Worm (Caenorhabditis elegans) whole organism, dauer: ENCODE data around the gene Y32F6A.5.

Experiments used
- unc-62 ChIP-seq: sonication (generic microtip); optimal IDR thresholded peaks from 2 replicates; lab custom pipeline; 2017; ENCODE audit warnings: missing biosample characterization, missing genetic modification reagents, missing genetic modification characterization

The Y32F6A.5 gene

ce11 chrV:10436612-10437011 lies 16.8 kb downstream of the Y32F6A.5 start, which contains the start of gene set-22:
Gene set-22 (plus strand): TSS chrV:10436912.
- TF ChIP-seq unc-62 (GFP tag; lab: Kevin White, UChicago): no peak

- TF ChIP-seq unc-62 (GFP tag; lab: Kevin White, UChicago): no peak
Observed at ce11 chrV:10435198-10435597, 18.2 kb downstream of the Y32F6A.5 start.

DNA sequence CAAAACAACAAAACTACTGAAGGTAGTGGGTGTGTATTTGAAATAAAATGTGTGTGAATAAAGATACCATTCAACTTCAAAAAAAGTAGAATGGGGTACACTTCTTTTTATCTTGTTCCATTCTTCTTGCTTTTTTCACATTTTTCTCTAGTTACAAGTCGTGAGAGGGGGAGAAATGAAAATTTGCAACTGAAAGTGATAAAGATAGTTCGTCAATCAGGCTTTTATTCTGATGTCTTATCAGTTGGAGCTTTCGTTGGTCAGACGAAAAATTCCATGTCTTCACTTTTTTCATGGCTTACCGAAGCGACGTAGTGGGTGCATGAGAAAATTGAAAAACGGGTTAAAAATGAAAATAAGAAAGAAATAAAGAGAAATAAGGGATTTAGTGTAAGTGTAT lies 19.7 kb downstream of the Y32F6A.5 start, which contains the start of gene Y32F6A.4:
Y32F6A.4 (minus strand) TSS at position 347 of the 400 bp plus-strand sequence.
- TF ChIP-seq unc-62 (GFP tag; lab: Kevin White, UChicago): no peak

DNA sequence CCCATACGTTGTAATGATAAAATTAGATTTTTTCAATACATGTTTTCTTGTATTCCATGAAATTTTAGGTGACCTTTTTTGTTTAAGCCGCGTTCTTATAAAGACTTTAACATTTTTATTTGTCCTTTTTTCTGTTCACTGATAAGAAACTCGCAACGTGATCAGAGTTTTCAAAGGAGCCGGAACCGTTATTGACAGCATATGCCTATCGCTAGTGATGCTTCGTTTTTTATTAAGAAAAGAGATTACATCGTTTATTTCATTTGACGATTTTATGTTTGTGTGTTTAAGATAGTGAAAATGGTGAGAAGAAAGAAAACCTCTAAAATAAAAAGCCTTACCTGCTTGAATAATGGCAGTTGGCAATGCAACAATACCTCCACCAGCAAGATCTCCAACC lies 20.8 kb downstream of the Y32F6A.5 start:
- TF ChIP-seq unc-62 (GFP tag; lab: Kevin White, UChicago): no peak

- TF ChIP-seq unc-62 (GFP tag; lab: Kevin White, UChicago): no peak
Observed at ce11 chrV:10428608-10429007, 24.8 kb downstream of the Y32F6A.5 start, which contains the start of gene tag-314. Gene tag-314 (minus strand): TSS chrV:10428708.

ce11 chrV:10426253-10426652 lies 27.2 kb downstream of the Y32F6A.5 start, which contains the start of gene apc-10:
Gene apc-10 (minus strand): TSS chrV:10426353.
- TF ChIP-seq unc-62 (GFP tag; lab: Kevin White, UChicago): no peak

DNA sequence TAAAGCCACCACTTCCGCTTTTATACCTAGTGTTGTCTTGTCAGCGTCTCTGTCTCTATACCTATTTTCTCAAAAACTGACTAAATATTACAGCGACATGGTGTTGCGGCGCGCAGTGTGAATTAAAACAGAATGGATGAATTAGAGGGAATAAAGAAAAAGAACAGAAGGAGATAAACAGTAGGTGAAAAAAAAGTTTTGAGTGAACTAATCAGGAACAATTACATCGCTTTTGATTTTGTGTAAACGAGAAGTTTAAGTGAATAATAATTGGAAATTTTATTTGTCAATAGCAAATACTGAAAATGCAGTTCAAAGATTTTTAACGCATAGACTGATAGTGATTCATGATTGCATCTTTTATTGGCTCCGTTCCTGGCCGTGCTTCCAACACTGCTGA lies 28.3 kb downstream of the Y32F6A.5 start, which contains the start of gene col-12:
col-12 (minus strand) TSS at position 101 of the 400 bp plus-strand sequence.
- TF ChIP-seq unc-62 (GFP tag; lab: Kevin White, UChicago): no peak

DNA sequence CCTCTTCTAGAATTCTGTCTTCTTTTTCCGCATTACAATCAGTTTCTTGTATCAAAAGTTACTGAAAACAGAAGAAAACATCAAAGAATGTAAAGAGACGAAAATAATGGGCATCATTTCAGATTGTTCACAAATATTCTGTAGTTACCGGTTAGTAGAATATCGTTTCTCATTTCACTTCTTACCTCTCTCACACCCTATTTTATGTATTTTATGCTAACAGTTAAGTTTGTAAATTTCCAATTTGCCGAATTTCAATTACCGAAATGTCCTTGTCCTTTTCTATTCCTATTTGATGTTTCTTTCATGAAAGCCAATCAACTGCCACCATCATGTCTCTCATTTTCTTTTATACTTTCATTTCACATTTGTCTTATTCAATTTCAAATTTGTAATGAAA lies 29.9 kb downstream of the Y32F6A.5 start:
- TF ChIP-seq unc-62 (GFP tag; lab: Kevin White, UChicago): no peak

DNA sequence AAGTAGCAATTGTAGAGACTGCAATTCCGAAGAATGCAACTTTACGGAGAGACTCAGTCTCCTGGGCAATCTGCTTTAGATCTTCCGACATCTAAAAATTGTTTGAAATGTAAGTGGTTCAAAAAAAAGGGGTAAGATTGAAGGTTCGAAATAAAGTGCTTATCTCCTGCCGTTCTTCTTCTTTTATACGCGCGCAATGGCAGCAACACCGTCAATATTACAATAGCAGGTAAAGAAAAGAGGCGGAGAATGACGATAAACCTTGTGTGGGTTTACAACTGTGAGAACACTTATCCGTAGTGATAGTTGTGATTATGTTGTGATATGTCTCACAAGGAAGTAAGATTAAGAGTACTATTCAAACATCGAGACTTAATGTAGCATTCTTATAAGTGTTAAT lies 31.6 kb downstream of the Y32F6A.5 start, which contains the start of gene col-13:
col-13 (minus strand) TSS at position 101 of the 400 bp plus-strand sequence.
- no peak for TF ChIP-seq unc-62 (GFP tag; lab: Kevin White, UChicago)

DNA sequence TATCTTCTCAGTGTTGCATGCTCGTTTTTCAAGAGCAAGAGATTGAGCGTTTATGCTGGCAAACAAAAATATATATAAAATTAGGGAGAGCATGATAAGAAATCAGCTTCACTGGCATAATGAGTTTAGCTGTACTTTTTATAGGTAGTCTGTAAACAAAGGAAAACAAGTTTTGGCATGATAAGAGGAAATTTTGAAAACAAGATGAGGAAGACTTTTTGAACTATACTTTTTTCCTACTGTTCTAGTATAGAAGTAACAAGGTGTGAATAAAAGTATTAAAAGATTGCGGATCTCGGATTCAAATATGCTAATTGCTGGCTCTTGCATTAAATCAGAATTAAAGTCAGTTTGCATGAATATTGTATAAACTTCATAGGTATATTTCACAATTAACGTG lies 34.4 kb downstream of the Y32F6A.5 start, which contains the start of gene F15H10.5:
F15H10.5 (minus strand) TSS at position 101 of the 400 bp plus-strand sequence.
- TF ChIP-seq unc-62 (GFP tag; lab: Kevin White, UChicago): no peak

ce11 chrV:10416925-10417324 lies 36.5 kb downstream of the Y32F6A.5 start, which contains the start of gene F15H10.10:
Gene F15H10.10 (minus strand): TSS chrV:10417025.
- TF ChIP-seq unc-62 (GFP tag; lab: Kevin White, UChicago): no peak

DNA sequence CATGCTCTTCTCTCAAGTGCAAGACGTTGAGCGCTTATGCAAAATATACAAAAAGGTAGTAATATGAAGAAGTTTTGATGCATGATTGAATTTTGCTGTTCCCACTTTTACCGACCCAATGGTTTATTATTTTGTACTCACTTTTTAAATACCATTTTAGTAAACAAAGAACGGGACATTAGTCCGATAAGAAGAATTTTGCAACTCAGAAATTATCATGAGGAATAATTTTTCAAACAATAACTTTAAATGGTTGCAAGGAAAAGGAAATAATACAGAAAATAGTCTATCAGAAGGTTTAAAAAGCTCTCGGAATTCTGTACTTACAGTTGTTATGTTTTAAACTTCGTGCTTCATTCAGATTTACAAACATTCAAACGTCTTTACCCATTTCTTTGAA lies 38.8 kb downstream of the Y32F6A.5 start, which contains the start of gene F15H10.9:
F15H10.9 (minus strand) TSS at position 101 of the 400 bp plus-strand sequence.
- TF ChIP-seq unc-62 (GFP tag; lab: Kevin White, UChicago): no peak

DNA sequence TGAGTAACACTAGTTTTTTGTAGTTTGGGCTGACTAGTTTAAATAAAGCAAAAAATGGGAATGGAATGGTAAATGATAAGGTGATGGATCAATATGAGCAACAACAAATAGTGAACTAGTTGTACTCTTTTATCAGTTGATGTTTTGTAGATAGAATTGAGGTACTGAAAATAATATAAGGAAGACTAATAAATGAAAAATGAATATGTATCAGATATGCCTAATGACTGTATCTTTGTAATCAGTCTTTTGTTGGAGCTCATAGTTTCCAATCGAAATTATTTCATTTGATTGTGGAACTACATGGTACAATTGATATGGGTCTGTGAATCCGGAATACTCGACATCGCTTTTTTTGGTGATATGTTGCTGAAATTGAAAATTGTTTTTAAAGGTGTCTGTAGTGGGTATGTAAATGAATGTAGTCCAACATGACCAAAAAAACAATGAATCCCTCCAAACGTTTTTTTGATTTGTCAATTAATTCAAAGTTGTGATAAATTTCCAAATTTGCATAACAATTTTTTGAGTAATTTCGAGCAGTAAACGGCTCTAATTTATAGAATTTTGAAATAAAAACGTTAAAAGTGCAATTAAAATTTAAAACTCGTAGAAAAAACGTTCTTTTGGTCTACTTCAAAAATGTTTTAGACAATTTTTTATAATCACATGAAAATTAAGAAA lies 43.2 kb downstream of the Y32F6A.5 start, which contains the start of gene F15H10.12:
F15H10.12 (minus strand) TSS at position 51 of the 684 bp plus-strand sequence.
- TF ChIP-seq unc-62 (GFP tag; lab: Kevin White, UChicago): no peak

ce11 chrV:10406313-10406712 lies 47.1 kb downstream of the Y32F6A.5 start, which contains the start of gene F15H10.7:
Gene F15H10.7 (minus strand): TSS chrV:10406413.
- TF ChIP-seq unc-62 (GFP tag; lab: Kevin White, UChicago): no peak

DNA sequence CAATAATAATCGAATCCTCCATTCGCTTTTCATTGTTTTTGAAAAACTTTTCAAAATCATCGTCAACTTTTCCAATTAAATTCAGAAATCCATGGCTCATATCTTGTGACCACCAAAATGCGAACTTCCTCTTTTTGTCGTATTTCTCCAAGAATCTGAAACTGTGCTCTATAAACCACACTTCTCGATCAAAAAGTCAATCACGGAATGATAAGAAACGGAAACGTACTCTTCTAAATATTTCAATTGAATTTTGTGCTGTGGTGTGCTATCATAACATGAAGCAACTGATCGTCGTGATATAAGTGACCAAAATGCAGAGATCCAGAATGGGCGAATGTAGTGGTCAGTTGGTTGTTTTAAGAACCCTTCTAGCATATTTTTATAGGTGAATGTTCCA lies 48.7 kb downstream of the Y32F6A.5 start:
- TF ChIP-seq unc-62 (GFP tag; lab: Kevin White, UChicago): no peak

DNA sequence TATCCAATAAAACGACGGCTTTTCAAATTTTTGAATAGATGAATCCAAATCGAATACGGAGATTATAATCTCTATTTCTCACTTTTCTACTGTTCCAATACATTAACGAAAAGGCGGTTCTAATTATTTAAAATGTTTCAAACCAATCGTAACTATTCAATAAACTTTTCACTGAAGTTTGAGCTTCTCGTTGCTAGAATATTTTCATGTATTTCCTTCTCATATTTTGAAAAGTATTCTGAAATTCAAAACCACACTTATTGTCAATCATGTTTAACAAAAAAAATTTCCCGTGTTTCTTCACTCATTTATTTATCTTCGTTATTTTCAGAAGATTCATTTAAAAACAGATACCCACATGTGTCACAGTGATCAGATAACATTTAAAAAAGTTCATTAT lies 50.6 kb downstream of the Y32F6A.5 start, which contains the start of gene F15H10.8:
F15H10.8 (minus strand) TSS at position 101 of the 400 bp plus-strand sequence.
- TF ChIP-seq unc-62 (GFP tag; lab: Kevin White, UChicago): no peak
